Worm (Caenorhabditis elegans): ENCODE measurements around the gene rpb-11.

rpb-11 gene

DNA sequence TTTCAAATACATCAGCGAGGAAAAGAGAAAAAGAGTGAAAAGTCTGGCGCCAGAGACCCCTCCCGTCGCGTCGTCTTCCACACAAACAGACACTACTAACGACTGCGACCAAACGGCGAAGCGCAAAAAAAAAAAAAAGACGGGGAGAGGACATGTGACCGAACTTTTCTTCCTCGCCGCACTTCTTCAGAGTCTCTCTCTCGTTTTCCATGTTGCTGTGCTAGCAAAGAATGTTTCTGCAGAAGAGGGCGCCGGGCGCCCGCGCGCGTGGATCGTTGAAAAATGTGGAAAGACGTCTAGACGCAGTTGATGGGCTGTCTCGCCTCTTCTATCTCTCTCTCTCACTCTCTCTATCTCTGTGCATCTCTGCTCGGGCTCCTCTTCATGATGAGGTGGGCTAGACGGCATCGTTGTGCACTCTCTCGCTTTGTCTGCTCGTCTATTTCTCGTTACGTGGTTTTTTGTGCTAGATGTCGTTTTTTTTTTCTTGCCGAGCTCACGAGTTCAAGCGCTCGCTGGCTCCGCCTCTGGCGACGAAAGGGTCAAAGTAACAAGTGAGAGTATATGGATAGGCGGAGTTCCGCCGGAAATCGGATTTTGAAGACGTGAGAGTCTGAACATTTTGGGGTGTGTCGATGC is 19.6 kb upstream of the rpb-11 start:
- TF ChIP-seq unc-39 (tag; optimal IDR thresholded peaks at IDR 0.05) (no peak), nhr-11 (tag; optimal IDR thresholded peaks at IDR 0.05) (peak; percentile 82), nhr-23 (tag; optimal IDR thresholded peaks at IDR 0.05) (peak; percentile 87), nhr-28 (tag; optimal IDR thresholded peaks at IDR 0.05) (no peak), lin-15B (tag; optimal IDR thresholded peaks at IDR 0.05) (peak; percentile 65), zag-1 (tag; optimal IDR thresholded peaks at IDR 0.05) (peak; percentile 76), nhr-237 (tag; optimal IDR thresholded peaks at IDR 0.05) (no peak), fos-1 (tag; optimal IDR thresholded peaks at IDR 0.05) (no peak), lsy-12 (tag; optimal IDR thresholded peaks at IDR 0.05) (peak; percentile 79), R02D3.7 (tag; optimal IDR thresholded peaks at IDR 0.05) (peak; percentile 71), elt-1 (tag; optimal IDR thresholded peaks at IDR 0.05) (peak; percentile 44), elt-3 (tag; optimal IDR thresholded peaks at IDR 0.05) (no peak), skn-1 (tag; optimal IDR thresholded peaks at IDR 0.05) (peak; percentile 66), ceh-28 (tag; optimal IDR thresholded peaks at IDR 0.05) (peak; percentile 88), unc-62 (GFP tag; optimal IDR thresholded peaks at IDR 0.05) (peak; percentile 93), ceh-82 (tag; optimal IDR thresholded peaks at IDR 0.05) (no peak), tbx-2 (tag; optimal IDR thresholded peaks at IDR 0.05) (peak; percentile 84), egl-5 (tag; optimal IDR thresholded peaks at IDR 0.05) (peak; percentile 93), aly-2 (tag; optimal IDR thresholded peaks at IDR 0.05) (no peak), ZK546.5 (tag; optimal IDR thresholded peaks at IDR 0.05) (peak; percentile 25), eor-1 (tag; optimal IDR thresholded peaks at IDR 0.05) (no peak), sea-2 (GFP tag; optimal IDR thresholded peaks at IDR 0.05) (no peak), ztf-4 (tag; optimal IDR thresholded peaks at IDR 0.05) (peak; percentile 72), nhr-43 (tag; optimal IDR thresholded peaks at IDR 0.05; ENCODE audit: poor library complexity, severe bottlenecking) (peak; percentile 82), nfya-1 (tag; optimal IDR thresholded peaks at IDR 0.05; ENCODE audit: insufficient read depth) (peak; percentile 90), nhr-25 (tag; optimal IDR thresholded peaks at IDR 0.05) (peak; percentile 60), daf-12 (tag; optimal IDR thresholded peaks at IDR 0.05) (no peak), egl-27 (tag; optimal IDR thresholded peaks at IDR 0.05) (peak; percentile 82), ama-1 (optimal IDR thresholded peaks at IDR 0.05) (peak; percentile 74), nhr-67 (tag; optimal IDR thresholded peaks at IDR 0.05) (no peak), ztf-11 (tag; optimal IDR thresholded peaks at IDR 0.05) (no peak), jun-1 (tag; optimal IDR thresholded peaks at IDR 0.05) (peak; percentile 91), mdl-1 (tag; optimal IDR thresholded peaks at IDR 0.05) (peak; percentile 98), pha-4 (tag; optimal IDR thresholded peaks at IDR 0.05) (peak; percentile 85), mml-1 (tag; optimal IDR thresholded peaks at IDR 0.05) (no peak), ceh-16 (tag; optimal IDR thresholded peaks at IDR 0.05) (no peak), fkh-10 (GFP tag; optimal IDR thresholded peaks at IDR 0.05) (peak; percentile 68), snpc-4 (tag; optimal IDR thresholded peaks at IDR 0.05) (peak; percentile 76), nhr-12 (tag; optimal IDR thresholded peaks at IDR 0.05) (no peak), lin-39 (tag; optimal IDR thresholded peaks at IDR 0.05) (peak; percentile 99), elt-2 (tag; optimal IDR thresholded peaks at IDR 0.05) (peak; percentile 92), hmg-11 (tag; optimal IDR thresholded peaks at IDR 0.05) (peak; percentile 98), nhr-76 (tag; optimal IDR thresholded peaks at IDR 0.05) (no peak), nhr-77 (tag; optimal IDR thresholded peaks at IDR 0.05) (peak; percentile 45), pqm-1 (tag; optimal IDR thresholded peaks at IDR 0.05) (peak; percentile 72), ceh-9 (tag; optimal IDR thresholded peaks at IDR 0.05) (no peak), fkh-2 (tag; optimal IDR thresholded peaks at IDR 0.05) (no peak)

Data from whole organism, L3 larva.